Worm (Caenorhabditis elegans): Measurements from ENCODE around the gene clec-179.

ce11 chrIV:7195734-7196133 lies 11.2 kb upstream of the clec-179 start, which contains the start of gene best-16:
- TF ChIP-seq scrt-1 (GFP tag; IDR thresholded peaks at IDR 0.05), result no peak
- no peak for TF ChIP-seq aly-1 (tag; optimal IDR thresholded peaks at IDR 0.05)
